Worm (Caenorhabditis elegans): ENCODE data around the gene srh-128.
"Not testable (repeated sequence)": the region's sequence is repeated elsewhere in the genome, so short reads cannot be mapped to it uniquely, and the experiment has no call there.

The srh-128 gene

ce11 chrII:2684208-2684607 lies 20.9 kb downstream of the srh-128 start, which contains the start of gene ceh-87:
Gene ceh-87 (minus strand): TSS chrII:2684308.
- TF ChIP-seq unc-62 (GFP tag; optimal IDR thresholded peaks at IDR 0.05), result no peak

- TF ChIP-seq unc-62 (GFP tag; optimal IDR thresholded peaks at IDR 0.05), result no peak
Measured at ce11 chrII:2681118-2681517, 24.0 kb downstream of the srh-128 start, which contains the start of gene F34D6.1. Gene F34D6.1 (minus strand): TSS chrII:2681218.

ce11 chrII:2677534-2678168 lies 27.4 kb downstream of the srh-128 start, which contains the start of gene F22E5.17:
Gene F22E5.17 (plus strand): TSS chrII:2678041.
- TF ChIP-seq unc-62 (GFP tag; optimal IDR thresholded peaks at IDR 0.05), result no peak

ce11 chrII:2673534-2673933 lies 31.6 kb downstream of the srh-128 start, which contains the start of the genes F22E5.20 and F22E5.1:
Gene F22E5.20 (minus strand): TSS chrII:2673634.
Gene F22E5.1 (plus strand): TSS chrII:2673775.
- TF ChIP-seq unc-62 (GFP tag; optimal IDR thresholded peaks at IDR 0.05), result not testable (repeated sequence)

- not testable (repeated sequence) for TF ChIP-seq unc-62 (GFP tag; optimal IDR thresholded peaks at IDR 0.05)
Measured at ce11 chrII:2672320-2672719, 32.8 kb downstream of the srh-128 start, which contains the start of gene sri-57. Gene sri-57 (minus strand): TSS chrII:2672420.

ce11 chrII:2665606-2666005 lies 39.5 kb downstream of the srh-128 start, which contains the start of gene F22E5.22:
Gene F22E5.22 (plus strand): TSS chrII:2665906.
- no peak for TF ChIP-seq unc-62 (GFP tag; optimal IDR thresholded peaks at IDR 0.05)

ce11 chrII:2665081-2665480 lies 40.0 kb downstream of the srh-128 start, which contains the start of gene F22E5.2:
Gene F22E5.2 (plus strand): TSS chrII:2665381.
- not testable (repeated sequence) for TF ChIP-seq unc-62 (GFP tag; optimal IDR thresholded peaks at IDR 0.05)

- no peak for TF ChIP-seq unc-62 (GFP tag; optimal IDR thresholded peaks at IDR 0.05)
Measured at ce11 chrII:2659364-2659763, 45.7 kb downstream of the srh-128 start, which contains the start of gene gcy-21. Gene gcy-21 (plus strand): TSS chrII:2659664.

ce11 chrII:2656606-2657005 lies 48.5 kb downstream of the srh-128 start, which contains the start of gene sri-47:
Gene sri-47 (plus strand): TSS chrII:2656906.
- TF ChIP-seq unc-62 (GFP tag; optimal IDR thresholded peaks at IDR 0.05), result no peak
